Fruit fly (Drosophila melanogaster) whole organism, embryonic: ENCODE results near the gene att-ORFB.

ENCODE experiments used
- BtbVII ChIP-seq: fragments of 200-800 bp; sonication (Bioruptor generic); optimal IDR thresholded peaks from 3 replicates; lab custom pipeline; 2017; ENCODE audit warnings: missing biosample characterization, mild to moderate bottlenecking, missing genetic modification characterization
- CG10147 ChIP-seq: fragments of 200-800 bp; sonication (Bioruptor generic); optimal IDR thresholded peaks from 2 replicates; lab custom pipeline; 2019; ENCODE audit warnings: missing biosample characterization, mild to moderate bottlenecking, missing genetic modification characterization, moderate library complexity
- CG10274 ChIP-seq: fragments of 200-800 bp; sonication (Bioruptor generic); optimal IDR thresholded peaks from 3 replicates; lab custom pipeline; 2017; ENCODE audit warnings: missing biosample characterization, mild to moderate bottlenecking, missing genetic modification characterization
- CG11456 ChIP-seq: fragments of 200-800 bp; sonication (Bioruptor generic); IDR thresholded peaks from 3 replicates; pipeline ENCODE4 v1.3.6; 2022; ENCODE audit warnings: missing biosample characterization, missing genetic modification characterization
- CG11560 ChIP-seq: fragments of 200-800 bp; sonication (Bioruptor generic); IDR thresholded peaks from 3 replicates; pipeline ENCODE4 v1.3.6; 2022; ENCODE audit warnings: missing biosample characterization, missing genetic modification characterization
- CG12391 ChIP-seq: fragments of 200-800 bp; sonication (Bioruptor generic); optimal IDR thresholded peaks from 3 replicates; lab custom pipeline; 2018; ENCODE audit warnings: missing biosample characterization, mild to moderate bottlenecking, missing genetic modification characterization, moderate library complexity
- CG13894 ChIP-seq: fragments of 200-800 bp; sonication (Bioruptor generic); optimal IDR thresholded peaks from 3 replicates; lab custom pipeline; 2018; ENCODE audit warnings: missing biosample characterization, mild to moderate bottlenecking, missing genetic modification characterization, moderate library complexity
- CG17612 ChIP-seq: fragments of 200-800 bp; sonication (Bioruptor generic); IDR thresholded peaks from 2 replicates; pipeline ENCODE4 v1.3.6; 2022; ENCODE audit warnings: missing biosample characterization, missing genetic modification characterization
- CG17829 ChIP-seq: fragments of 200-800 bp; optimal IDR thresholded peaks from 2 replicates; lab custom pipeline; 2019; ENCODE audit warnings: missing biosample characterization, mild to moderate bottlenecking, missing genetic modification characterization, moderate library complexity
- CG1792 ChIP-seq: fragments of 200-800 bp; sonication (Bioruptor generic); optimal IDR thresholded peaks from 2 replicates; lab custom pipeline; 2016; ENCODE audit warnings: missing biosample characterization, missing genetic modification characterization
- CG2202 ChIP-seq: fragments of 200-800 bp; sonication (Bioruptor generic); optimal IDR thresholded peaks from 2 replicates; lab custom pipeline; 2018; ENCODE audit warnings: missing biosample characterization, mild to moderate bottlenecking, missing genetic modification characterization
- CG30403 ChIP-seq: fragments of 200-800 bp; sonication (Bioruptor generic); optimal IDR thresholded peaks from 3 replicates; lab custom pipeline; 2016; ENCODE audit warnings: missing biosample characterization, missing genetic modification characterization
- CG31365 ChIP-seq: fragments of 200-800 bp; sonication (Bioruptor generic); optimal IDR thresholded peaks from 2 replicates; lab custom pipeline; 2018; ENCODE audit warnings: missing biosample characterization, mild to moderate bottlenecking, missing genetic modification characterization
- CG33213 ChIP-seq: fragments of 200-800 bp; sonication (Bioruptor generic); optimal IDR thresholded peaks from 3 replicates; lab custom pipeline; 2016; ENCODE audit warnings: missing biosample characterization, missing genetic modification characterization
- CG3726 ChIP-seq: fragments of 200-800 bp; sonication (Bioruptor generic); IDR thresholded peaks from 3 replicates; pipeline ENCODE4, ENCODE4 v1.3.6; 2022; ENCODE audit warnings: missing biosample characterization, missing genetic modification characterization
- CG6254 ChIP-seq: fragments of 200-800 bp; sonication (Bioruptor generic); optimal IDR thresholded peaks from 3 replicates; lab custom pipeline; 2017; ENCODE audit warnings: mild to moderate bottlenecking, missing biosample characterization, missing genetic modification reagents, missing genetic modification characterization
- CG7556 ChIP-seq: fragments of 200-800 bp; sonication (Bioruptor generic); optimal IDR thresholded peaks from 2 replicates; lab custom pipeline; 2017; ENCODE audit warnings: missing biosample characterization, mild to moderate bottlenecking, missing genetic modification characterization
- CG8765 ChIP-seq: fragments of 200-800 bp; sonication (Bioruptor generic); IDR thresholded peaks from 2 replicates; pipeline ENCODE4 v1.3.6; 2022; ENCODE audit warnings: missing biosample characterization, missing genetic modification characterization
- Dll ChIP-seq: fragments of 200-800 bp; sonication (Bioruptor generic); IDR thresholded peaks from 4 replicates; pipeline ENCODE4 v1.3.6; 2022; ENCODE audit warnings: missing biosample characterization, missing genetic modification characterization; ENCODE audit not compliant: partially characterized antibody
- E2f1 ChIP-seq: fragments of 200-800 bp; sonication (Bioruptor generic); IDR thresholded peaks from 2 replicates; pipeline ENCODE4 v1.3.6; 2022; ENCODE audit warnings: missing biosample characterization, missing genetic modification characterization
- Elba2 ChIP-seq: fragments of 200-800 bp; sonication (Bioruptor generic); optimal IDR thresholded peaks from 3 replicates; lab custom pipeline; 2016; ENCODE audit warnings: missing biosample characterization, missing genetic modification characterization
- Fer1 ChIP-seq: fragments of 200-800 bp; sonication (Bioruptor generic); optimal IDR thresholded peaks from 2 replicates; lab custom pipeline; 2017; ENCODE audit warnings: missing biosample characterization, mild to moderate bottlenecking, missing genetic modification characterization
- Fer3 ChIP-seq: fragments of 200-800 bp; sonication (Bioruptor generic); optimal IDR thresholded peaks from 2 replicates; lab custom pipeline; 2018; ENCODE audit warnings: missing biosample characterization, mild to moderate bottlenecking, missing genetic modification characterization, moderate library complexity
- Mrtf ChIP-seq: fragments of 200-800 bp; sonication (Bioruptor generic); IDR thresholded peaks from 3 replicates; pipeline ENCODE4 v1.3.6; 2022; ENCODE audit warnings: missing biosample characterization, missing genetic modification characterization
- Opbp ChIP-seq: fragments of 200-800 bp; sonication (Bioruptor generic); IDR thresholded peaks from 3 replicates; pipeline ENCODE4 v1.3.6; 2022; ENCODE audit warnings: missing biosample characterization, missing genetic modification characterization; ENCODE audit not compliant: partially characterized antibody
- Rx ChIP-seq: fragments of 200-800 bp; sonication (Bioruptor generic); IDR thresholded peaks from 2 replicates; pipeline ENCODE4 v1.3.6; 2022; ENCODE audit warnings: missing biosample characterization, missing genetic modification characterization
- Scr ChIP-seq: fragments of 200-800 bp; sonication (Bioruptor generic); IDR thresholded peaks from 2 replicates; pipeline ENCODE4 v1.3.6; 2022; ENCODE audit warnings: missing biosample characterization, missing genetic modification characterization; ENCODE audit not compliant: partially characterized antibody
- Sox102F ChIP-seq: fragments of 200-800 bp; sonication (Bioruptor generic); optimal IDR thresholded peaks from 2 replicates; lab custom pipeline; 2018; ENCODE audit warnings: missing biosample characterization, mild to moderate bottlenecking, missing genetic modification characterization, moderate library complexity
- Sry-δ ChIP-seq: fragments of 200-800 bp; sonication (Bioruptor generic); optimal IDR thresholded peaks from 2 replicates; lab custom pipeline; 2016; ENCODE audit warnings: missing biosample characterization, missing genetic modification characterization
- Vsx1 ChIP-seq: fragments of 200-800 bp; sonication (Bioruptor generic); optimal IDR thresholded peaks from 2 replicates; lab custom pipeline; 2017; ENCODE audit warnings: missing biosample characterization, mild to moderate bottlenecking, missing genetic modification characterization, missing genetic modification reagents
- al ChIP-seq: fragments of 200-800 bp; sonication (Bioruptor generic); IDR thresholded peaks from 2 replicates; pipeline ENCODE4 v1.3.6; 2022; ENCODE audit warnings: missing biosample characterization, missing genetic modification characterization
- aop ChIP-seq: fragments of 200-800 bp; sonication (Bioruptor generic); IDR thresholded peaks from 2 replicates; pipeline ENCODE4 v1.3.6; 2022; ENCODE audit warnings: missing biosample characterization, missing genetic modification characterization
- ato ChIP-seq: fragments of 200-800 bp; sonication (Bioruptor generic); IDR thresholded peaks from 2 replicates; pipeline ENCODE4 v1.3.6; 2022; ENCODE audit warnings: missing biosample characterization, missing genetic modification characterization; ENCODE audit not compliant: partially characterized antibody
- bab2 ChIP-seq: fragments of 200-800 bp; sonication (Bioruptor generic); optimal IDR thresholded peaks from 2 replicates; lab custom pipeline; 2016; ENCODE audit warnings: missing biosample characterization, missing genetic modification characterization
- btn ChIP-seq: fragments of 200-800 bp; sonication (Bioruptor generic); optimal IDR thresholded peaks from 2 replicates; lab custom pipeline; 2016; ENCODE audit warnings: missing biosample characterization, missing genetic modification characterization
- dan ChIP-seq: fragments of 200-800 bp; sonication (Bioruptor generic); IDR thresholded peaks from 2 replicates; pipeline ENCODE4 v1.3.6; 2022; ENCODE audit warnings: missing biosample characterization, missing genetic modification characterization
- gem ChIP-seq: fragments of 200-800 bp; sonication (Bioruptor generic); optimal IDR thresholded peaks from 2 replicates; lab custom pipeline; 2019; ENCODE audit warnings: missing biosample characterization, mild to moderate bottlenecking, missing genetic modification characterization, moderate library complexity
- hb ChIP-seq: fragments of 200-800 bp; sonication (Bioruptor generic); IDR thresholded peaks from 3 replicates; pipeline ENCODE4 v1.3.6; 2022; ENCODE audit warnings: missing biosample characterization, missing genetic modification characterization; ENCODE audit not compliant: partially characterized antibody
- ken ChIP-seq: fragments of 200-800 bp; sonication (Bioruptor generic); IDR thresholded peaks from 3 replicates; pipeline ENCODE4 v1.3.6; 2022; ENCODE audit warnings: missing biosample characterization, missing genetic modification characterization
- maf-S ChIP-seq: fragments of 200-800 bp; sonication (Bioruptor generic); optimal IDR thresholded peaks from 2 replicates; lab custom pipeline; 2016; ENCODE audit warnings: missing biosample characterization, missing genetic modification characterization
- prd ChIP-seq, 3 experiments: fragments of >200 bp in 2 of 3; fragments of 200-800 bp in 1 of 3; sonication (Bioruptor generic) in 1 of 3; optimal IDR thresholded peaks in 2 of 3; IDR thresholded peaks in 1 of 3; 2 replicates in 2 of 3; 3 replicates in 1 of 3; pipeline versions ENCODE4 v1.3.6 to Lab custom; 2017 to 2022; ENCODE audit warnings: missing biosample characterization in 1 of 3, missing genetic modification characterization in 1 of 3
- repo ChIP-seq: fragments of 200-800 bp; sonication (Bioruptor generic); optimal IDR thresholded peaks from 2 replicates; lab custom pipeline; 2016; ENCODE audit warnings: missing biosample characterization, missing genetic modification characterization
- ro ChIP-seq: fragments of 200-800 bp; sonication (Bioruptor generic); IDR thresholded peaks from 2 replicates; pipeline ENCODE4 v1.3.6; 2022; ENCODE audit warnings: missing biosample characterization, missing genetic modification characterization
- row ChIP-seq: fragments of 200-800 bp; sonication (Bioruptor generic); IDR thresholded peaks from 3 replicates; pipeline ENCODE4 v1.3.6; 2022; ENCODE audit warnings: missing biosample characterization, missing genetic modification characterization
- run ChIP-seq: fragments of 200-800 bp; sonication (Bioruptor generic); optimal IDR thresholded peaks from 3 replicates; lab custom pipeline; 2018; ENCODE audit warnings: missing biosample characterization, mild to moderate bottlenecking, missing genetic modification characterization
- sens-2 ChIP-seq: fragments of 200-800 bp; sonication (Bioruptor generic); IDR thresholded peaks from 2 replicates; pipeline ENCODE4 v1.3.6; 2022; ENCODE audit warnings: missing biosample characterization, missing genetic modification characterization
- ssp ChIP-seq: fragments of 200-800 bp; sonication (Bioruptor generic); IDR thresholded peaks from 2 replicates; pipeline ENCODE4 v1.3.6; 2022; ENCODE audit warnings: missing biosample characterization, missing genetic modification characterization
- tio ChIP-seq: fragments of 200-800 bp; sonication (Bioruptor generic); optimal IDR thresholded peaks from 2 replicates; lab custom pipeline; 2017; ENCODE audit warnings: missing biosample characterization, missing genetic modification characterization, inconsistent platforms
- vnd ChIP-seq: fragments of 200-800 bp; sonication (Bioruptor generic); IDR thresholded peaks from 3 replicates; pipeline ENCODE4 v1.3.6; 2022; ENCODE audit warnings: missing biosample characterization, missing genetic modification characterization; ENCODE audit not compliant: partially characterized antibody

Gene att-ORFB

DNA sequence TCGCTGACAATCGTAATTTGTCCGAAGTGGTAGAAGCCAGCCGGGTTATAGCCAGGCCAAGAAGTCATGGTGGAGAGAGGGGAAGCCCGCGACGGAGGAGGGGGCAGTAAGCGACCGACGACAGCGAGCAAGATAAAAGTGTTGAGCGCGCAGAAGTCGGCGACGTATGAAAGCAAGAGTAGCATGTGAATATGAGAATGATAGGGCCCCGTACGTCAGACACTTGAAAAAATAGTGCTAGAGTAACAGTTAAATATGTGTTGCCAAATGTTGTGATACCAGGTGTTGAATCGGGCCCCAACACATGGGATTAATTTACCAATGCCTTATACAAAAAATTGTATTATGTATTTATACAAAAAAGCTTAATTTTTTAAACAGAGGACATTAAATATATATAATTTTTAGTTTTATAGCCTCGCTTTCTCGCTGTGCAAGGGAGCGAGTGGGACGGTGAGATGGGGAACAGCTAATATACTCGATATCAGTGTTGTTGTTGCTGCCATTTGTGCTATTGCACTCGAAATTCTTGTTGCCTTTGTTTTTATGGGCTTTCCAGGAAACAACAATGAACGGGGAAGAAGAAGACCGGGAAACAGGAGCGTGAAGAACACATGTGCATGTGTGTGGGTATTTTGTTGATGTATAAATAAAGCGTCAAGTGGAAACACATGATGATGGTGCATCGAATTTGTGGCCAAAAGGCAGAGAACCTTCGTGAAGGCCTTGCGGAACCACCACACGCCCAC, 4.2 kb downstream of the att-ORFB start (continued):
- TF ChIP-seq Sry-δ (no peak), al (GFP tag; lab: Robert Waterston, UW) (peak; percentile 75), Scr (GFP tag; lab: Robert Waterston, UW) (no peak), repo (no peak), CG12391 (tag; lab: Kevin White, UChicago) (peak; percentile 89), CG31365 (tag; lab: Kevin White, UChicago) (peak; percentile 47), CG1792 (no peak), BtbVII (GFP tag; lab: Kevin White, UChicago) (peak; percentile 79), hb (GFP tag; lab: Robert Waterston, UW) (no peak), ken (GFP tag; lab: Robert Waterston, UW) (peak; percentile 76), bab2 (peak; percentile 5), E2f1 (GFP tag; lab: Robert Waterston, UW) (peak; percentile 75), aop (GFP tag; lab: Robert Waterston, UW) (no peak), CG33213 (GFP tag; lab: Kevin White, UChicago) (no peak), Elba2 (no peak), Fer3 (tag; lab: Kevin White, UChicago) (peak; percentile 89), row (peak; percentile 97), prd (optimal IDR thresholded peaks at IDR 0.05; lab: Kevin White, UChicago) (no peak), prd (GFP tag; IDR thresholded peaks at IDR 0.05; lab: Robert Waterston, UW) (peak; percentile 87), Dll (no peak), CG8765 (GFP tag; lab: Robert Waterston, UW) (no peak; the same call in 1 of the 2 replicates), run (tag; lab: Kevin White, UChicago) (peak; percentile 41), Mrtf (GFP tag; lab: Robert Waterston, UW) (peak; percentile 78), vnd (GFP tag; lab: Robert Waterston, UW) (no peak), tio (GFP tag; lab: Kevin White, UChicago) (peak; percentile 83), maf-S (GFP tag; lab: Kevin White, UChicago) (no peak), CG13894 (tag; lab: Kevin White, UChicago) (peak; percentile 82), Rx (GFP tag; lab: Robert Waterston, UW) (peak; percentile 73), CG10147 (GFP tag; lab: Kevin White, UChicago) (peak; percentile 84), CG3726 (GFP tag; lab: Robert Waterston, UW) (peak; percentile 78; the same call in 2 of the 3 replicates), CG7556 (GFP tag; lab: Kevin White, UChicago) (peak; percentile 77), ato (no peak), Opbp (GFP tag; lab: Robert Waterston, UW) (no peak), gem (peak; percentile 93), Sox102F (GFP tag; lab: Kevin White, UChicago) (peak; percentile 84), btn (no peak), Vsx1 (GFP tag; lab: Kevin White, UChicago) (peak; percentile 94), CG11456 (GFP tag; lab: Robert Waterston, UW) (peak; percentile 78; the same call in 2 of the 3 replicates), CG30403 (peak; percentile 81), CG6254 (GFP tag; lab: Kevin White, UChicago) (peak; percentile 82), CG17829 (tag; lab: Kevin White, UChicago) (peak; percentile 92), CG11560 (tag; lab: Robert Waterston, UW) (peak; percentile 78), CG2202 (tag; lab: Kevin White, UChicago) (peak; percentile 75), ssp (GFP tag; lab: Robert Waterston, UW) (peak; percentile 71), CG10274 (GFP tag; lab: Kevin White, UChicago) (peak; percentile 76), CG17612 (GFP tag; lab: Robert Waterston, UW) (peak; percentile 56), dan (GFP tag; lab: Robert Waterston, UW) (peak; percentile 62; the same call in 1 of the 2 replicates), Fer1 (peak; percentile 92), sens-2 (GFP tag; lab: Robert Waterston, UW) (peak; percentile 69; the same call in 1 of the 2 replicates), ro (peak; percentile 63)
